Fruit fly (Drosophila melanogaster) whole organism, wandering third instar larva: Measurements from ENCODE around the gene CG9396.

Experiments used
- Abd-B ChIP-seq: fragments of >200 bp; optimal IDR thresholded peaks from 2 replicates; lab custom pipeline; 2017; ENCODE audit warnings: missing biosample characterization, missing genetic modification characterization
- CG32264 ChIP-seq: fragments of 200-800 bp; sonication (Bioruptor generic); optimal IDR thresholded peaks from 2 replicates; lab custom pipeline; 2016; ENCODE audit warnings: missing biosample characterization, missing genetic modification characterization
- CG9705 ChIP-seq: fragments of 200-800 bp; sonication (Bioruptor generic); optimal IDR thresholded peaks from 2 replicates; lab custom pipeline; 2018; ENCODE audit warnings: missing biosample characterization, mild to moderate bottlenecking, missing genetic modification characterization
- CrebA ChIP-seq: fragments of 200-800 bp; sonication (Bioruptor generic); optimal IDR thresholded peaks from 2 replicates; lab custom pipeline; 2016; ENCODE audit warnings: missing biosample characterization, mild to moderate bottlenecking, missing genetic modification characterization, borderline replicate concordance
- Dfd ChIP-seq: fragments of >200 bp; optimal IDR thresholded peaks from 2 replicates; lab custom pipeline; 2017; ENCODE audit warnings: missing biosample characterization, missing genetic modification characterization
- Dif ChIP-seq: fragments of 200-275, 200-300 bp; sonication (Bioruptor generic); optimal IDR thresholded peaks from 2 replicates; lab custom pipeline; 2018; ENCODE audit warnings: missing biosample characterization, missing genetic modification characterization; ENCODE audit not compliant: partially characterized antibody
- GATAd ChIP-seq: sonication (Bioruptor generic); optimal IDR thresholded peaks from 2 replicates; lab custom pipeline; 2016; ENCODE audit warnings: missing biosample characterization, missing genetic modification characterization
- HLH106 ChIP-seq: fragments of 200-800 bp; optimal IDR thresholded peaks from 3 replicates; lab custom pipeline; 2019; ENCODE audit warnings: missing biosample characterization, mild to moderate bottlenecking, missing genetic modification characterization, moderate library complexity
- Hnf4 ChIP-seq: fragments of 200-800 bp; sonication (Bioruptor generic); optimal IDR thresholded peaks from 2 replicates; lab custom pipeline; 2016; ENCODE audit warnings: missing biosample characterization, mild to moderate bottlenecking, missing genetic modification characterization
- Hr78 ChIP-seq: fragments of >200 bp; optimal IDR thresholded peaks from 2 replicates; lab custom pipeline; 2017; ENCODE audit warnings: missing biosample characterization, missing genetic modification characterization
- Hr83 ChIP-seq: fragments of 200-300 bp; sonication (Bioruptor generic); optimal IDR thresholded peaks from 2 replicates; lab custom pipeline; 2016; ENCODE audit warnings: missing biosample characterization, mild to moderate bottlenecking, missing genetic modification characterization, moderate library complexity; ENCODE audit not compliant: poor library complexity, severe bottlenecking
- Jra ChIP-seq: sonication (Bioruptor generic); optimal IDR thresholded peaks from 2 replicates; lab custom pipeline; 2016; ENCODE audit warnings: missing biosample characterization, missing genetic modification characterization
- Mio ChIP-seq: sonication (Bioruptor generic); optimal IDR thresholded peaks from 2 replicates; lab custom pipeline; 2016; ENCODE audit warnings: missing biosample characterization, missing genetic modification characterization
- Myc ChIP-seq: fragments of >200 bp; optimal IDR thresholded peaks from 2 replicates; lab custom pipeline; 2017
- N ChIP-seq: fragments of >200 bp; optimal IDR thresholded peaks from 2 replicates; lab custom pipeline; 2018; ENCODE audit warnings: missing biosample characterization, missing external identifiers, missing genetic modification characterization
- OdsH ChIP-seq: fragments of 200-800 bp; sonication (Bioruptor generic); optimal IDR thresholded peaks from 2 replicates; lab custom pipeline; 2016; ENCODE audit warnings: missing biosample characterization, mild to moderate bottlenecking, missing genetic modification characterization
- Rel ChIP-seq, 2 experiments: fragments of 200-800 bp; sonication (Bioruptor generic) in 1 of 2; optimal IDR thresholded peaks; 2 replicates in 1 of 2; 3 replicates in 1 of 2; lab custom pipeline; 2016 to 2019; ENCODE audit warnings: mild to moderate bottlenecking in 2 of 2, missing biosample characterization in 2 of 2, missing genetic modification characterization in 2 of 2, moderate library complexity in 1 of 2
- Sp1 ChIP-seq: fragments of 200-800 bp; sonication (Bioruptor generic); optimal IDR thresholded peaks from 3 replicates; lab custom pipeline; 2019; ENCODE audit warnings: missing biosample characterization, mild to moderate bottlenecking, missing genetic modification characterization, moderate library complexity
- Vsx2 ChIP-seq: fragments of 200-300, 225-300 bp; sonication (Bioruptor generic); optimal IDR thresholded peaks from 2 replicates; lab custom pipeline; 2018; ENCODE audit warnings: missing biosample characterization, missing genetic modification characterization; ENCODE audit not compliant: partially characterized antibody
- br ChIP-seq: fragments of 200-800 bp; sonication (Bioruptor generic); optimal IDR thresholded peaks from 2 replicates; lab custom pipeline; 2016; ENCODE audit warnings: missing biosample characterization, missing genetic modification characterization
- brk ChIP-seq: fragments of 200-800 bp; sonication (Bioruptor generic); optimal IDR thresholded peaks from 2 replicates; lab custom pipeline; 2016; ENCODE audit warnings: missing biosample characterization, mild to moderate bottlenecking, missing genetic modification characterization
- dl ChIP-seq, 2 experiments: fragments of 175-275, 200-275 bp in 1 of 2; fragments of 200-275 bp in 1 of 2; sonication (Bioruptor generic); optimal IDR thresholded peaks; lab custom pipeline; 2018; ENCODE audit warnings: mild to moderate bottlenecking in 2 of 2, missing biosample characterization in 2 of 2, missing genetic modification characterization in 2 of 2, moderate library complexity in 2 of 2; ENCODE audit not compliant: partially characterized antibody in 2 of 2, insufficient read depth in 1 of 2
- dmrt93B ChIP-seq: fragments of 200-800 bp; sonication (Bioruptor generic); optimal IDR thresholded peaks from 2 replicates; lab custom pipeline; 2018; ENCODE audit warnings: missing biosample characterization, mild to moderate bottlenecking, missing genetic modification characterization
- dsf ChIP-seq: sonication (Bioruptor generic); optimal IDR thresholded peaks from 2 replicates; lab custom pipeline; 2016; ENCODE audit warnings: missing biosample characterization, missing genetic modification characterization, borderline replicate concordance
- ey ChIP-seq: fragments of 200-800 bp; sonication (Bioruptor generic); optimal IDR thresholded peaks from 2 replicates; lab custom pipeline; 2016; ENCODE audit warnings: missing biosample characterization, missing genetic modification characterization
- foxo ChIP-seq, 2 experiments: fragments of 200-800 bp; sonication (Bioruptor generic); optimal IDR thresholded peaks; 2 replicates in 1 of 2; 3 replicates in 1 of 2; lab custom pipeline; 2016 to 2017; ENCODE audit warnings: missing biosample characterization in 2 of 2, missing genetic modification characterization in 2 of 2
- fru ChIP-seq: fragments of 200-800 bp; sonication (Bioruptor generic); optimal IDR thresholded peaks from 3 replicates; lab custom pipeline; 2016; ENCODE audit warnings: missing biosample characterization, mild to moderate bottlenecking, missing genetic modification characterization
- h ChIP-seq: fragments of 200-800 bp; sonication (Bioruptor generic); optimal IDR thresholded peaks from 3 replicates; lab custom pipeline; 2016; ENCODE audit warnings: missing biosample characterization, mild to moderate bottlenecking, missing genetic modification characterization
- jim ChIP-seq: fragments of 175-275, 200-325 bp; sonication (Bioruptor generic); optimal IDR thresholded peaks from 2 replicates; lab custom pipeline; 2016; ENCODE audit warnings: missing biosample characterization, mild to moderate bottlenecking, missing genetic modification characterization
- lola ChIP-seq: fragments of >200 bp; optimal IDR thresholded peaks from 2 replicates; lab custom pipeline; 2017; ENCODE audit warnings: missing biosample characterization, missing genetic modification characterization
- pan ChIP-seq: fragments of >200 bp; optimal IDR thresholded peaks from 2 replicates; lab custom pipeline; 2017
- psq ChIP-seq: fragments of 200-800 bp; sonication (Bioruptor generic); optimal IDR thresholded peaks from 3 replicates; lab custom pipeline; 2017; ENCODE audit warnings: missing biosample characterization, mild to moderate bottlenecking, missing genetic modification characterization, moderate library complexity
- rgr ChIP-seq: fragments of 200-800 bp; sonication (Bioruptor generic); optimal IDR thresholded peaks from 3 replicates; lab custom pipeline; 2016; ENCODE audit warnings: missing biosample characterization, mild to moderate bottlenecking, missing genetic modification characterization
- sage ChIP-seq: fragments of 200-800 bp; sonication (Bioruptor generic); optimal IDR thresholded peaks from 2 replicates; lab custom pipeline; 2016; ENCODE audit warnings: missing biosample characterization, mild to moderate bottlenecking, missing genetic modification characterization
- sv ChIP-seq: fragments of 200-800 bp; sonication (Bioruptor generic); optimal IDR thresholded peaks from 3 replicates; lab custom pipeline; 2016; ENCODE audit warnings: missing biosample characterization, missing genetic modification characterization
- tai ChIP-seq: sonication (Bioruptor generic); optimal IDR thresholded peaks from 2 replicates; lab custom pipeline; 2016; ENCODE audit warnings: missing biosample characterization, missing genetic modification characterization
- usp ChIP-seq: fragments of >200 bp; optimal IDR thresholded peaks from 2 replicates; lab custom pipeline; 2017; ENCODE audit warnings: missing biosample characterization, missing genetic modification characterization
- woc ChIP-seq: sonication (Bioruptor generic); optimal IDR thresholded peaks from 2 replicates; lab custom pipeline; 2016; ENCODE audit warnings: missing biosample characterization, mild to moderate bottlenecking, missing genetic modification characterization

The CG9396 gene

dm6 chr3R:9613124-9613523 is 41.7 kb upstream of the CG9396 start:
- TF ChIP-seq jim = no peak
- TF ChIP-seq CrebA = peak; percentile 26
- TF ChIP-seq foxo (GFP tag; optimal IDR thresholded peaks at IDR 0.05; lab: Kevin White, UChicago) = peak; percentile 9 to 89
- TF ChIP-seq Rel (GFP tag; optimal IDR thresholded peaks at IDR 0.05; lab: Kevin White, UChicago) = peak; percentile 77
- TF ChIP-seq Rel (tag; optimal IDR thresholded peaks at IDR 0.05; lab: Kevin White, UChicago) = no peak
- TF ChIP-seq woc = peak; percentile 71
- peak; percentile 63 for TF ChIP-seq dmrt93B (GFP tag; lab: Kevin White, UChicago)
- no peak for TF ChIP-seq GATAd (GFP tag; lab: Kevin White, UChicago)
- peak; percentile 88 for TF ChIP-seq h (GFP tag; lab: Kevin White, UChicago)
- TF ChIP-seq OdsH (GFP tag; lab: Kevin White, UChicago) = peak; percentile 81
- TF ChIP-seq ey (GFP tag; lab: Kevin White, UChicago) = peak; percentile 87
- peak; percentile 70 for TF ChIP-seq CG32264 (GFP tag; lab: Kevin White, UChicago)
- peak; percentile 55 for TF ChIP-seq tai (GFP tag; lab: Kevin White, UChicago)
- no peak for TF ChIP-seq Abd-B (GFP tag; lab: Kevin White, UChicago)
- peak; percentile 65 for TF ChIP-seq sage (GFP tag; lab: Kevin White, UChicago)
- no peak for TF ChIP-seq Hr78 (GFP tag; lab: Kevin White, UChicago)
- peak; percentile 92 for TF ChIP-seq fru
- TF ChIP-seq CG9705 (GFP tag; lab: Kevin White, UChicago) = no peak
- peak; percentile 3 for TF ChIP-seq sv (GFP tag; lab: Kevin White, UChicago)
- TF ChIP-seq br (GFP tag; lab: Kevin White, UChicago) = peak; percentile 88
- peak; percentile 86 for TF ChIP-seq Hnf4 (GFP tag; lab: Kevin White, UChicago)
- TF ChIP-seq HLH106 = peak; percentile 68
- no peak for TF ChIP-seq Vsx2 (GFP tag; lab: Kevin White, UChicago)
- TF ChIP-seq Sp1 (GFP tag; lab: Kevin White, UChicago) = peak; percentile 74
- TF ChIP-seq rgr (GFP tag; lab: Kevin White, UChicago) = peak; percentile 84
- TF ChIP-seq Jra (GFP tag; lab: Kevin White, UChicago) = peak; percentile 18
- TF ChIP-seq brk = peak; percentile 48
- peak; percentile 72 for TF ChIP-seq psq (GFP tag; lab: Kevin White, UChicago)

dm6 chr3R:9612217-9612616 is 40.8 kb upstream of the CG9396 start:
- no peak for TF ChIP-seq Mio (GFP tag; lab: Kevin White, UChicago)
- peak; percentile 59 for TF ChIP-seq br (GFP tag; lab: Kevin White, UChicago)
- TF ChIP-seq foxo (GFP tag; optimal IDR thresholded peaks at IDR 0.05; lab: Kevin White, UChicago) = peak in 1 of 2 experiments; percentile 56
- no peak for TF ChIP-seq pan (lab: Kevin White, UChicago)
- TF ChIP-seq rgr (GFP tag; lab: Kevin White, UChicago) = peak; percentile 56
- peak; percentile 69 for TF ChIP-seq h (GFP tag; lab: Kevin White, UChicago)
- TF ChIP-seq Vsx2 (GFP tag; lab: Kevin White, UChicago) = no peak
- no peak for TF ChIP-seq jim
- no peak for TF ChIP-seq CrebA
- TF ChIP-seq Hnf4 (GFP tag; lab: Kevin White, UChicago) = peak; percentile 60
- peak; percentile 45 for TF ChIP-seq HLH106
- no peak for TF ChIP-seq Dfd (GFP tag; lab: Kevin White, UChicago)
- peak; percentile 63 for TF ChIP-seq ey (GFP tag; lab: Kevin White, UChicago)
- no peak for TF ChIP-seq tai (GFP tag; lab: Kevin White, UChicago)
- peak; percentile 9 for TF ChIP-seq Sp1 (GFP tag; lab: Kevin White, UChicago)
- no peak for TF ChIP-seq sv (GFP tag; lab: Kevin White, UChicago)
- TF ChIP-seq dl (GFP tag; optimal IDR thresholded peaks at IDR 0.05; lab: Kevin White, UChicago; ENCODE audit: insufficient read depth in 1 of 2, partially characterized antibody in 2 of 2) = no peak
- TF ChIP-seq lola (GFP tag; lab: Kevin White, UChicago) = no peak
- peak; percentile 54 for TF ChIP-seq OdsH (GFP tag; lab: Kevin White, UChicago)
- no peak for TF ChIP-seq Hr83 (GFP tag; lab: Kevin White, UChicago)
- no peak for TF ChIP-seq Myc (lab: Kevin White, UChicago)
- TF ChIP-seq Hr78 (GFP tag; lab: Kevin White, UChicago) = no peak
- no peak for TF ChIP-seq usp
- TF ChIP-seq GATAd (GFP tag; lab: Kevin White, UChicago) = no peak
- no peak for TF ChIP-seq Abd-B (GFP tag; lab: Kevin White, UChicago)
- TF ChIP-seq dsf (GFP tag; lab: Kevin White, UChicago) = no peak
- no peak for TF ChIP-seq brk
- TF ChIP-seq psq (GFP tag; lab: Kevin White, UChicago) = peak; percentile 6
- TF ChIP-seq Jra (GFP tag; lab: Kevin White, UChicago) = no peak
- TF ChIP-seq sage (GFP tag; lab: Kevin White, UChicago) = no peak
- TF ChIP-seq N = no peak
- TF ChIP-seq dmrt93B (GFP tag; lab: Kevin White, UChicago) = no peak
- no peak for TF ChIP-seq Dif (GFP tag; lab: Kevin White, UChicago)
- TF ChIP-seq woc = peak; percentile 11
- no peak for TF ChIP-seq CG32264 (GFP tag; lab: Kevin White, UChicago)
- TF ChIP-seq CG9705 (GFP tag; lab: Kevin White, UChicago) = no peak
- TF ChIP-seq Rel (GFP tag; optimal IDR thresholded peaks at IDR 0.05; lab: Kevin White, UChicago) = no peak
- TF ChIP-seq Rel (tag; optimal IDR thresholded peaks at IDR 0.05; lab: Kevin White, UChicago) = no peak
- peak; percentile 45 for TF ChIP-seq fru
- TF ChIP-seq, all 38 proteins: peak for 12
